Worm (Caenorhabditis elegans): Measurements from ENCODE around the gene acp-4.

- TF ChIP-seq elt-3 (tag; optimal IDR thresholded peaks at IDR 0.05), result no peak
- TF ChIP-seq lin-13 (tag; optimal IDR thresholded peaks at IDR 0.05), result no peak
- no peak for TF ChIP-seq nhr-12 (tag; optimal IDR thresholded peaks at IDR 0.05)
- no peak for TF ChIP-seq nhr-28 (tag; optimal IDR thresholded peaks at IDR 0.05)
Observed at ce11 chrII:8483124-8483792, 48.4 kb upstream of the acp-4 start.

All from whole organism, mixed stage, embryonic.